Worm (Caenorhabditis elegans): Measurements from ENCODE around the gene F59E11.5.

Gene F59E11.5

ce11 chrV:9022078-9022477 is 27.2 kb downstream of the F59E11.5 start, which contains the start of gene oac-41:
Gene oac-41, minus strand, starts transcription at chrV:9022178.
- TF ChIP-seq unc-120 (tag; optimal IDR thresholded peaks at IDR 0.05; ENCODE audit: poor library complexity, severe bottlenecking): no peak
- no peak for TF ChIP-seq cnd-1 (tag; optimal IDR thresholded peaks at IDR 0.05)
- TF ChIP-seq ceh-39 (tag; optimal IDR thresholded peaks at IDR 0.05): no peak
- no peak for TF ChIP-seq mab-5 (tag; optimal IDR thresholded peaks at IDR 0.05)
- TF ChIP-seq hlh-1 (tag; optimal IDR thresholded peaks at IDR 0.05): no peak
- no peak for TF ChIP-seq ham-2 (GFP tag; optimal IDR thresholded peaks at IDR 0.05)
- TF ChIP-seq unc-39 (tag; optimal IDR thresholded peaks at IDR 0.05): no peak
- TF ChIP-seq drap-1 (GFP tag; optimal IDR thresholded peaks at IDR 0.05): no peak
- TF ChIP-seq elt-3 (tag; optimal IDR thresholded peaks at IDR 0.05): no peak
- TF ChIP-seq lin-32 (GFP tag; optimal IDR thresholded peaks at IDR 0.05): no peak
- no peak for TF ChIP-seq mep-1 (tag; optimal IDR thresholded peaks at IDR 0.05)
- TF ChIP-seq bed-3 (GFP tag; optimal IDR thresholded peaks at IDR 0.05): no peak
- no peak for TF ChIP-seq blmp-1 (tag; optimal IDR thresholded peaks at IDR 0.05)
- TF ChIP-seq nhr-2 (tag; optimal IDR thresholded peaks at IDR 0.05): no peak
- no peak for TF ChIP-seq lsy-2 (tag; optimal IDR thresholded peaks at IDR 0.05)
- no peak for TF ChIP-seq sem-2 (GFP tag; optimal IDR thresholded peaks at IDR 0.05)

ce11 chrV:9024713-9025112 is 29.8 kb downstream of the F59E11.5 start, which contains the start of gene bus-1:
Gene bus-1, minus strand, starts transcription at chrV:9024813.
- TF ChIP-seq cnd-1 (tag; optimal IDR thresholded peaks at IDR 0.05) (no peak), snpc-4 (tag; optimal IDR thresholded peaks at IDR 0.05) (no peak), nhr-237 (tag; optimal IDR thresholded peaks at IDR 0.05) (no peak), nhr-12 (tag; optimal IDR thresholded peaks at IDR 0.05) (no peak), M03D4.4 (tag; optimal IDR thresholded peaks at IDR 0.05) (no peak), mep-1 (tag; optimal IDR thresholded peaks at IDR 0.05) (no peak), ham-2 (GFP tag; optimal IDR thresholded peaks at IDR 0.05) (no peak), sptf-1 (tag; optimal IDR thresholded peaks at IDR 0.05) (no peak), tbx-8 (GFP tag; optimal IDR thresholded peaks at IDR 0.05) (no peak), lin-32 (GFP tag; optimal IDR thresholded peaks at IDR 0.05) (no peak), unc-62 (GFP tag; optimal IDR thresholded peaks at IDR 0.05) (no peak), ces-1 (GFP tag; optimal IDR thresholded peaks at IDR 0.05) (no peak), nhr-2 (tag; optimal IDR thresholded peaks at IDR 0.05) (no peak), nhr-28 (tag; optimal IDR thresholded peaks at IDR 0.05) (no peak), unc-120 (tag; optimal IDR thresholded peaks at IDR 0.05; ENCODE audit: poor library complexity, severe bottlenecking) (no peak), pha-4 (tag; optimal IDR thresholded peaks at IDR 0.05) (no peak)

- TF ChIP-seq lsy-2 (tag; optimal IDR thresholded peaks at IDR 0.05): no peak
- TF ChIP-seq unc-120 (tag; optimal IDR thresholded peaks at IDR 0.05; ENCODE audit: poor library complexity, severe bottlenecking): no peak
- TF ChIP-seq M03D4.4 (tag; optimal IDR thresholded peaks at IDR 0.05): no peak
- TF ChIP-seq flh-1 (GFP tag; optimal IDR thresholded peaks at IDR 0.05): no peak
- no peak for TF ChIP-seq mab-5 (tag; optimal IDR thresholded peaks at IDR 0.05)
- no peak for TF ChIP-seq hlh-1 (tag; optimal IDR thresholded peaks at IDR 0.05)
- no peak for TF ChIP-seq tbx-8 (GFP tag; optimal IDR thresholded peaks at IDR 0.05)
- no peak for TF ChIP-seq mep-1 (tag; optimal IDR thresholded peaks at IDR 0.05)
- no peak for TF ChIP-seq sptf-1 (tag; optimal IDR thresholded peaks at IDR 0.05)
- TF ChIP-seq lin-13 (tag; optimal IDR thresholded peaks at IDR 0.05): no peak
- no peak for TF ChIP-seq nhr-76 (tag; optimal IDR thresholded peaks at IDR 0.05)
- TF ChIP-seq blmp-1 (tag; optimal IDR thresholded peaks at IDR 0.05): no peak
These were observed 35.3 kb downstream of the F59E11.5 start, which contains the start of gene C25E10.5 for ce11 chrV:9030248-9030647. Gene C25E10.5, plus strand, starts transcription at chrV:9030548.

ce11 chrV:9033267-9033666 is 38.4 kb downstream of the F59E11.5 start, which contains the start of gene C25E10.4:
Gene C25E10.4, plus strand, starts transcription at chrV:9033567.
- TF ChIP-seq unc-39 (tag; optimal IDR thresholded peaks at IDR 0.05): no peak
- no peak for TF ChIP-seq ces-1 (GFP tag; optimal IDR thresholded peaks at IDR 0.05)
- no peak for TF ChIP-seq flh-1 (GFP tag; optimal IDR thresholded peaks at IDR 0.05)
- no peak for TF ChIP-seq sem-2 (GFP tag; optimal IDR thresholded peaks at IDR 0.05)
- no peak for TF ChIP-seq cnd-1 (tag; optimal IDR thresholded peaks at IDR 0.05)
- no peak for TF ChIP-seq pha-4 (tag; optimal IDR thresholded peaks at IDR 0.05)
- TF ChIP-seq lsy-2 (tag; optimal IDR thresholded peaks at IDR 0.05): no peak
- no peak for TF ChIP-seq unc-62 (GFP tag; optimal IDR thresholded peaks at IDR 0.05)
- no peak for TF ChIP-seq ztf-11 (tag; optimal IDR thresholded peaks at IDR 0.05)

ce11 chrV:9035685-9036084 is 40.8 kb downstream of the F59E11.5 start, which contains the start of gene srsx-34:
Gene srsx-34, plus strand, starts transcription at chrV:9035985.
- TF ChIP-seq elt-3 (tag; optimal IDR thresholded peaks at IDR 0.05) (no peak), mab-5 (tag; optimal IDR thresholded peaks at IDR 0.05) (no peak), ztf-11 (tag; optimal IDR thresholded peaks at IDR 0.05) (no peak), pha-4 (tag; optimal IDR thresholded peaks at IDR 0.05) (no peak), cnd-1 (tag; optimal IDR thresholded peaks at IDR 0.05) (no peak), nhr-76 (tag; optimal IDR thresholded peaks at IDR 0.05) (no peak), elt-1 (tag; optimal IDR thresholded peaks at IDR 0.05; ENCODE audit: borderline replicate concordance, insufficient read depth) (no peak), unc-39 (tag; optimal IDR thresholded peaks at IDR 0.05) (no peak), hlh-1 (tag; optimal IDR thresholded peaks at IDR 0.05) (no peak), ceh-83 (GFP tag; optimal IDR thresholded peaks at IDR 0.05) (no peak), mls-2 (tag; optimal IDR thresholded peaks at IDR 0.05) (no peak), ces-1 (GFP tag; optimal IDR thresholded peaks at IDR 0.05) (no peak), mep-1 (tag; optimal IDR thresholded peaks at IDR 0.05) (no peak), nhr-237 (tag; optimal IDR thresholded peaks at IDR 0.05) (no peak), drap-1 (GFP tag; optimal IDR thresholded peaks at IDR 0.05) (no peak), ham-2 (GFP tag; optimal IDR thresholded peaks at IDR 0.05) (no peak)

Measured in whole organism, mixed stage, embryonic.